Worm (Caenorhabditis elegans) whole organism, mixed stage, embryonic: ENCODE measurements around the gene ZK1321.1.
A peak's percentile ranks its signal among the peaks of the same experiment; 100 is the strongest.

Experiments used
- M03D4.4 ChIP-seq: sonication (generic microtip); optimal IDR thresholded peaks from 2 replicates; lab custom pipeline; 2017; ENCODE audit warnings: mild to moderate bottlenecking, missing genetic modification characterization, missing compliant biosample characterization
- bed-3 ChIP-seq: fragments of 200-800 bp; sonication (Bioruptor generic); optimal IDR thresholded peaks from 3 replicates; lab custom pipeline; 2018; ENCODE audit warnings: mild to moderate bottlenecking, missing genetic modification characterization, moderate library complexity, missing compliant biosample characterization
- blmp-1 ChIP-seq: fragments of 150-350 bp; optimal IDR thresholded peaks from 2 replicates; lab custom pipeline; 2014; ENCODE audit warnings: missing biosample characterization, missing genetic modification characterization
- ceh-39 ChIP-seq: fragments of 150-350 bp; optimal IDR thresholded peaks from 2 replicates; lab custom pipeline; 2014; ENCODE audit warnings: missing biosample characterization, missing genetic modification characterization
- ceh-83 ChIP-seq: fragments of 200-800 bp; sonication (Bioruptor generic); optimal IDR thresholded peaks from 2 replicates; lab custom pipeline; 2018; ENCODE audit warnings: mild to moderate bottlenecking, missing genetic modification characterization, missing compliant biosample characterization
- ces-1 ChIP-seq: fragments of 150-350 bp; optimal IDR thresholded peaks from 2 replicates; lab custom pipeline; 2014; ENCODE audit warnings: missing biosample characterization, missing genetic modification reagents, missing genetic modification characterization
- cnd-1 ChIP-seq: fragments of 200-800 bp; sonication (Bioruptor generic); optimal IDR thresholded peaks from 2 replicates; lab custom pipeline; 2018; ENCODE audit warnings: mild to moderate bottlenecking, missing genetic modification characterization, missing compliant biosample characterization
- drap-1 ChIP-seq: fragments of 200-800 bp; sonication (Bioruptor generic); optimal IDR thresholded peaks from 3 replicates; lab custom pipeline; 2018; ENCODE audit warnings: mild to moderate bottlenecking, missing genetic modification characterization, missing compliant biosample characterization
- elt-1 ChIP-seq: sonication (generic microtip); optimal IDR thresholded peaks from 2 replicates; lab custom pipeline; 2017; ENCODE audit warnings: missing genetic modification characterization, mild to moderate bottlenecking, missing compliant biosample characterization, antibody characterized with exemption, moderate library complexity, borderline replicate concordance; ENCODE audit not compliant: insufficient read depth
- flh-1 ChIP-seq: fragments of 200-800 bp; sonication (Bioruptor generic); optimal IDR thresholded peaks from 2 replicates; lab custom pipeline; 2018; ENCODE audit warnings: mild to moderate bottlenecking, missing genetic modification characterization, moderate library complexity, missing compliant biosample characterization
- ham-2 ChIP-seq: fragments of 200-800 bp; sonication (Bioruptor generic); optimal IDR thresholded peaks from 2 replicates; lab custom pipeline; 2018; ENCODE audit warnings: mild to moderate bottlenecking, missing genetic modification characterization, missing compliant biosample characterization
- hlh-1 ChIP-seq: fragments of 150-350 bp; optimal IDR thresholded peaks from 2 replicates; lab custom pipeline; 2014; ENCODE audit warnings: missing biosample characterization, missing genetic modification reagents, missing genetic modification characterization
- lsy-2 ChIP-seq: fragments of 150-350 bp; optimal IDR thresholded peaks from 2 replicates; lab custom pipeline; 2014; ENCODE audit warnings: missing biosample characterization, missing genetic modification characterization
- mab-5 ChIP-seq: fragments of 150-350 bp; optimal IDR thresholded peaks from 2 replicates; lab custom pipeline; 2014; ENCODE audit warnings: missing biosample characterization, missing genetic modification characterization
- mep-1 ChIP-seq: fragments of 150-350 bp; optimal IDR thresholded peaks from 2 replicates; lab custom pipeline; 2017; ENCODE audit warnings: missing biosample characterization, missing genetic modification reagents, missing genetic modification characterization, inconsistent platforms
- nhr-12 ChIP-seq: fragments of 150-350 bp; optimal IDR thresholded peaks from 2 replicates; lab custom pipeline; 2014; ENCODE audit warnings: missing biosample characterization, missing genetic modification characterization
- nhr-2 ChIP-seq: fragments of 150-350 bp; optimal IDR thresholded peaks from 2 replicates; lab custom pipeline; 2014; ENCODE audit warnings: missing biosample characterization, missing genetic modification characterization
- nhr-237 ChIP-seq: fragments of 150-350 bp; optimal IDR thresholded peaks from 2 replicates; lab custom pipeline; 2014; ENCODE audit warnings: missing biosample characterization, missing genetic modification characterization
- nhr-28 ChIP-seq: fragments of 150-350 bp; optimal IDR thresholded peaks from 2 replicates; lab custom pipeline; 2014; ENCODE audit warnings: missing biosample characterization, missing genetic modification characterization
- sem-2 ChIP-seq: fragments of 200-800 bp; sonication (Bioruptor generic); optimal IDR thresholded peaks from 2 replicates; lab custom pipeline; 2018; ENCODE audit warnings: mild to moderate bottlenecking, missing genetic modification characterization, missing compliant biosample characterization
- snpc-4 ChIP-seq: fragments of 150-350 bp; optimal IDR thresholded peaks from 2 replicates; lab custom pipeline; 2014; ENCODE audit warnings: missing biosample characterization, missing genetic modification characterization
- sptf-1 ChIP-seq: sonication (generic microtip); optimal IDR thresholded peaks from 2 replicates; lab custom pipeline; 2017; ENCODE audit warnings: mild to moderate bottlenecking, missing genetic modification characterization, moderate library complexity, missing compliant biosample characterization
- tbx-8 ChIP-seq: fragments of 200-800 bp; sonication (Bioruptor generic); optimal IDR thresholded peaks from 2 replicates; lab custom pipeline; 2018; ENCODE audit warnings: mild to moderate bottlenecking, missing genetic modification characterization, moderate library complexity, missing compliant biosample characterization
- unc-120 ChIP-seq: sonication (generic microtip); optimal IDR thresholded peaks from 2 replicates; lab custom pipeline; 2017; ENCODE audit warnings: missing genetic modification characterization, missing compliant biosample characterization; ENCODE audit not compliant: poor library complexity, severe bottlenecking
- unc-62 ChIP-seq: fragments of 150-350 bp; optimal IDR thresholded peaks from 2 replicates; lab custom pipeline; 2014; ENCODE audit warnings: missing biosample characterization, missing genetic modification reagents, missing genetic modification characterization
- zip-8 ChIP-seq: fragments of 150-350 bp; optimal IDR thresholded peaks from 2 replicates; lab custom pipeline; 2014; ENCODE audit warnings: missing biosample characterization, missing genetic modification characterization
- ztf-11 ChIP-seq: fragments of 150-350 bp; optimal IDR thresholded peaks from 2 replicates; lab custom pipeline; 2014; ENCODE audit warnings: missing biosample characterization, missing genetic modification characterization

ZK1321.1 gene

DNA sequence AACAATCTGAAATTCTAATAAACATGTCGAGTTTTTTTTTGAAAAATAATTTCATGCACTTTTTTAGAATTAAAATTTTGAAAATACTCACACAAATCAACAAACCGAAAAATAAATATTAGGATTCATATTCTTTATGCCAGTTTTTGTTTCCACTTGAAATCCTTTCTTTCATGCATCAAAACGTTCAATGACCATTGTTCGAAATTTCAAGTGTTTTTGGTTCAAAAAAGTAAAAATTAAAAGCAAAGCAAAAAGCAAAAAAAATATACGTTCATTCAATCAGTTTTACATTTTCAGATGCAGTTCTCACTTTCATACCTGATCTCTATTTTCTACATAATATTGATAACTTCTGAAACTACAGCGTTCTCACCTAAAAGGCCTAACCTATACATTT is at the start of gene ZK1321.1:
Gene ZK1321.1 (plus strand): TSS at position 301 of the 400 bp plus-strand sequence.
- TF ChIP-seq ztf-11 = no peak
- TF ChIP-seq sptf-1 = no peak
- no peak for TF ChIP-seq nhr-28 (tag; lab: Kevin White, UChicago)
- no peak for TF ChIP-seq ces-1 (GFP tag; lab: Kevin White, UChicago)
- TF ChIP-seq drap-1 (GFP tag; lab: Kevin White, UChicago) = no peak

- TF ChIP-seq unc-62 (GFP tag; lab: Kevin White, UChicago) = no peak
- no peak for TF ChIP-seq M03D4.4 (tag; lab: Kevin White, UChicago)
- TF ChIP-seq mab-5 (tag; lab: Kevin White, UChicago) = no peak
- TF ChIP-seq hlh-1 (tag; lab: Kevin White, UChicago) = no peak
- TF ChIP-seq snpc-4 (tag; lab: Kevin White, UChicago) = no peak
- no peak for TF ChIP-seq sem-2 (GFP tag; lab: Kevin White, UChicago)
- no peak for TF ChIP-seq elt-1 (tag; lab: Kevin White, UChicago)
- no peak for TF ChIP-seq lsy-2
- no peak for TF ChIP-seq sptf-1
- no peak for TF ChIP-seq unc-120 (tag; lab: Kevin White, UChicago)
- no peak for TF ChIP-seq nhr-2 (tag; lab: Kevin White, UChicago)
- no peak for TF ChIP-seq flh-1 (GFP tag; lab: Kevin White, UChicago)
- TF ChIP-seq blmp-1 = no peak
- TF ChIP-seq ceh-39 (tag; lab: Kevin White, UChicago) = no peak
- no peak for TF ChIP-seq cnd-1 (tag; lab: Kevin White, UChicago)
- no peak for TF ChIP-seq nhr-12 (tag; lab: Kevin White, UChicago)
- TF ChIP-seq mep-1 (tag; lab: Kevin White, UChicago) = no peak
- TF ChIP-seq ces-1 (GFP tag; lab: Kevin White, UChicago) = no peak
- no peak for TF ChIP-seq ztf-11
Measured at ce11 chrII:9704746-9705145, 49.1 kb upstream of the ZK1321.1 start, which contains the start of gene Y53C12A.10. Gene Y53C12A.10, minus strand, starts transcription at chrII:9704846.

DNA sequence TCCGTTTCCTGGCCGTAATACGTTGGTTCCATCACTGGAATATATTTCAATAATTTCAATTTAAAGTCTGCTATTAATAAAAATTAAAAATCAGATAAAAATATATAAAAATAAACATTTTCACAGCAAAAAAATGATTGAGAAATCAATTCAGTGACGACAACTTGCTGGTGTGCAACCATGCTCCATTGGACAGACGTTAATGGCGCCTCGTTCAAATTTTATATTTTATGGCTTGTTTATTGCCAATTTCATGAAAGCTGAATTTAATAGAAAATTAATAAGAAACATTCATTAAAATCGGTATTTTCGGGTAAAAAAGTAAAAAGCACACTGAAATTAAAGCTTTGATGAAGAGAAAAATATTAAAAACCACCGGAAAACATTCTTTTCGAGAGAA is 47.6 kb upstream of the ZK1321.1 start, which contains the start of gene Y53C12A.3:
Gene Y53C12A.3 (minus strand): TSS at position 34 of the 400 bp plus-strand sequence.
- TF ChIP-seq nhr-237 (tag; lab: Kevin White, UChicago) (peak; percentile 43), ces-1 (GFP tag; lab: Kevin White, UChicago) (peak; percentile 29), tbx-8 (GFP tag; lab: Kevin White, UChicago) (no peak), unc-120 (tag; lab: Kevin White, UChicago) (no peak), blmp-1 (no peak), hlh-1 (tag; lab: Kevin White, UChicago) (no peak), nhr-2 (tag; lab: Kevin White, UChicago) (peak; percentile 11), lsy-2 (peak; percentile 51), ham-2 (GFP tag; lab: Kevin White, UChicago) (no peak), cnd-1 (tag; lab: Kevin White, UChicago) (no peak), mep-1 (tag; lab: Kevin White, UChicago) (peak; percentile 31), sptf-1 (no peak)

- no peak for TF ChIP-seq nhr-237 (tag; lab: Kevin White, UChicago)
- TF ChIP-seq unc-120 (tag; lab: Kevin White, UChicago) = no peak
- no peak for TF ChIP-seq sptf-1
- TF ChIP-seq snpc-4 (tag; lab: Kevin White, UChicago) = no peak
- no peak for TF ChIP-seq unc-62 (GFP tag; lab: Kevin White, UChicago)
- no peak for TF ChIP-seq cnd-1 (tag; lab: Kevin White, UChicago)
- no peak for TF ChIP-seq ceh-39 (tag; lab: Kevin White, UChicago)
- no peak for TF ChIP-seq bed-3 (GFP tag; lab: Kevin White, UChicago)
- no peak for TF ChIP-seq ztf-11
- no peak for TF ChIP-seq ceh-83 (GFP tag; lab: Kevin White, UChicago)
- no peak for TF ChIP-seq drap-1 (GFP tag; lab: Kevin White, UChicago)
- no peak for TF ChIP-seq tbx-8 (GFP tag; lab: Kevin White, UChicago)
- no peak for TF ChIP-seq zip-8 (tag; lab: Kevin White, UChicago)
- TF ChIP-seq, all 35 proteins: peak for 0
Measured at ce11 chrII:9708835-9709299, 45.0 kb upstream of the ZK1321.1 start, which contains the start of gene glt-5. Gene glt-5, minus strand, starts transcription at chrII:9708885.

ce11 chrII:9713083-9713482 is 40.7 kb upstream of the ZK1321.1 start:
- no peak for TF ChIP-seq M03D4.4 (tag; lab: Kevin White, UChicago)
- TF ChIP-seq ceh-83 (GFP tag; lab: Kevin White, UChicago) = peak; percentile 55
